Worm (Caenorhabditis elegans): Measurements from ENCODE around the gene faah-4.

The faah-4 gene

DNA sequence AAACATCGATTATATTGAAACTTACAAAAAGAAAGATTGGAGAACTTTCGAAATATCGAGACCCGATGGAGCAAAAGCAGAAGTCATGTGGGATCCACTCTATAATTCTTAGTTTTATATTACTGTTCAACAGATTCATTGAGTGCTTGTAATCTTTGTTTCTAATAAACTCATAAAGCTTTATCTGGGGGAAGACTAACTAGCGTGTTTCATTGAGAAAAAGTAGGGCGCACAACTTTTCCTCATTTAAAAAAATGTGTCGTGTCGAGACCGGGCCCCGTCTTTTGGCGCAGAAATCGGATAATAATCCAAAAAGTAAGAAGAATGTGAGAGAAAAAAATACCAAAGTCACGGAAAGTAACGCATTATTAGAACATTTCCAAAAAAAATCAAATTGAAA lies at the start of gene faah-4:
Gene faah-4 (minus strand): TSS at position 101 of the 400 bp plus-strand sequence.
- no peak for TF ChIP-seq daf-16 (GFP tag; optimal IDR thresholded peaks at IDR 0.05)
- TF ChIP-seq daf-16 (tag; optimal IDR thresholded peaks at IDR 0.05) = no peak
- TF ChIP-seq unc-62 (GFP tag; optimal IDR thresholded peaks at IDR 0.05 in 1 of 2) = peak in 1 of 2 experiments; percentile 13
- no peak for TF ChIP-seq unc-62 (tag; optimal IDR thresholded peaks at IDR 0.05)
- no peak for TF ChIP-seq nhr-11 (tag; optimal IDR thresholded peaks at IDR 0.05)

ce11 chrIII:11954150-11954549 lies 44.5 kb upstream of the faah-4 start:
- TF ChIP-seq lir-3 (tag; optimal IDR thresholded peaks at IDR 0.05) (no peak), egl-27 (tag; optimal IDR thresholded peaks at IDR 0.05) (no peak), hlh-30 (tag; optimal IDR thresholded peaks at IDR 0.05; ENCODE audit: insufficient read depth) (no peak), zip-2 (tag; optimal IDR thresholded peaks at IDR 0.05) (no peak), F10B5.3 (tag; optimal IDR thresholded peaks at IDR 0.05) (no peak), daf-19 (GFP tag; conservative IDR thresholded peaks at IDR 0.05) (no peak), lin-29 (GFP tag; IDR thresholded peaks at IDR 0.05) (no peak)

ce11 chrIII:11951111-11951510 lies 41.4 kb upstream of the faah-4 start:
- TF ChIP-seq set-16 (GFP tag; IDR thresholded peaks at IDR 0.05) = peak; percentile 92
- TF ChIP-seq Y48G9A.11 (GFP tag; IDR thresholded peaks at IDR 0.05) = no peak

DNA sequence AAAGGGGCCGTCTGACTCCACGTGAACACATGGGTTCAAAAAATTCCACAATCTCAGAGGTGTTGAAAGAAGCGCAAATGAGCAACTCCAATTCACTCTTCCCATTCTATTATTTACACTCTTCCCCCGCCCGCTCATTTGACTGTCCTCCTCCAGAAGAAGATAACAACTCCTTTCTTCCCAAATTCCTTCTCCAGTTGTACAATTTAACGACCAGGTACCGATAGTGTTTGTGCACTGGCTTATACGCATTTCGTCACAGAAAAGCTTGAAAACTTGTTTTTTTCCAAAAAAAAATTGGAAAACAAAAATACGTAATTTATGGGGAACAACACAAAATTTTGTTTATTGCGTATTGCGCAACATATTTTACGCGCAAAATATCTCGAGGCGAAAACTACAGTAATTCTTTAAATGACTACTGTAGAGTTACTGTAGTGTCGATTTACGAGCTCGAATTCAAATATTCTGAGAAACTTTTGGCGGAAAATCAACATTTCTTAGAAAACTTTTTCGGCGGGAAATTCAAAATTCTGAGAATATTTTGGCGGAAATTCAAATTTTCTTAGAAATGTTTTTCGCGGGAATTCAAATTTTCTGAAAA lies 39.7 kb upstream of the faah-4 start:
- TF ChIP-seq spr-3 (GFP tag; optimal IDR thresholded peaks at IDR 0.05) (no peak), dmd-6 (GFP tag; IDR thresholded peaks at IDR 0.05) (no peak; the same call in 1 of the 2 replicates), ZK546.5 (tag; optimal IDR thresholded peaks at IDR 0.05) (no peak), nhr-28 (tag; optimal IDR thresholded peaks at IDR 0.05) (peak; percentile 57), unc-62 (GFP tag; optimal IDR thresholded peaks at IDR 0.05 in 1 of 2) (peak in 1 of 2 experiments; percentile 62), unc-62 (tag; optimal IDR thresholded peaks at IDR 0.05) (no peak), pqm-1 (tag; optimal IDR thresholded peaks at IDR 0.05) (peak; percentile 61), hlh-11 (tag; optimal IDR thresholded peaks at IDR 0.05) (peak; percentile 1), daf-16 (GFP tag; optimal IDR thresholded peaks at IDR 0.05) (no peak), daf-16 (tag; optimal IDR thresholded peaks at IDR 0.05) (peak; percentile 79), ceh-28 (tag; optimal IDR thresholded peaks at IDR 0.05) (no peak)

ce11 chrIII:11948437-11948836 lies 38.8 kb upstream of the faah-4 start:
- TF ChIP-seq ceh-82 (tag; optimal IDR thresholded peaks at IDR 0.05) (no peak), F37D6.2 (tag; optimal IDR thresholded peaks at IDR 0.05) (no peak), zfp-3 (GFP tag; conservative IDR thresholded peaks at IDR 0.05) (no peak), skn-1 (tag; optimal IDR thresholded peaks at IDR 0.05) (no peak), snpc-4 (tag; optimal IDR thresholded peaks at IDR 0.05) (no peak), ceh-62 (tag; optimal IDR thresholded peaks at IDR 0.05) (no peak), nhr-42 (GFP tag; IDR thresholded peaks at IDR 0.05) (no peak), nhr-28 (tag; optimal IDR thresholded peaks at IDR 0.05) (peak; percentile 61), daf-16 (GFP tag; optimal IDR thresholded peaks at IDR 0.05) (no peak), daf-16 (tag; optimal IDR thresholded peaks at IDR 0.05) (peak; percentile 26), zag-1 (tag; optimal IDR thresholded peaks at IDR 0.05) (no peak), spr-3 (GFP tag; optimal IDR thresholded peaks at IDR 0.05) (no peak), egl-43 (GFP tag; IDR thresholded peaks at IDR 0.05) (no peak)

ce11 chrIII:11947527-11947926 lies 37.8 kb upstream of the faah-4 start:
- TF ChIP-seq ztf-7 (tag; optimal IDR thresholded peaks at IDR 0.05) = no peak
- 0 out of 2 replicates have a peak, but pooled peaks have one; percentile 33 for TF ChIP-seq php-3 (GFP tag; IDR thresholded peaks at IDR 0.05)
- TF ChIP-seq snpc-4 (tag; optimal IDR thresholded peaks at IDR 0.05) = no peak
- no peak for TF ChIP-seq F26F4.8 (GFP tag; conservative IDR thresholded peaks at IDR 0.05)
- no peak for TF ChIP-seq rbr-2 (tag; optimal IDR thresholded peaks at IDR 0.05)
- no peak for TF ChIP-seq lin-1 (GFP tag; IDR thresholded peaks at IDR 0.05)
- no peak for TF ChIP-seq tra-1 (GFP tag; IDR thresholded peaks at IDR 0.05)
- no peak for TF ChIP-seq zag-1 (tag; optimal IDR thresholded peaks at IDR 0.05)
- no peak for TF ChIP-seq zfp-3 (GFP tag; conservative IDR thresholded peaks at IDR 0.05)
- peak; percentile 5 for TF ChIP-seq lin-13 (GFP tag; optimal IDR thresholded peaks at IDR 0.05)
- TF ChIP-seq D1046.2 (GFP tag; IDR thresholded peaks at IDR 0.05) = no peak
- no peak for TF ChIP-seq nhr-111 (GFP tag; optimal IDR thresholded peaks at IDR 0.05)
- peak; percentile 61 for TF ChIP-seq mes-2 (tag; optimal IDR thresholded peaks at IDR 0.05; ENCODE audit: poor library complexity, severe bottlenecking)
- TF ChIP-seq T20F7.1 (GFP tag; optimal IDR thresholded peaks at IDR 0.05) = no peak
- TF ChIP-seq dmd-9 (GFP tag; IDR thresholded peaks at IDR 0.05) = no peak
- no peak for TF ChIP-seq mdl-1 (tag; optimal IDR thresholded peaks at IDR 0.05)
- TF ChIP-seq F37D6.2 (tag; optimal IDR thresholded peaks at IDR 0.05) = no peak
